Worm (Caenorhabditis elegans): Measurements from ENCODE around the gene rab-6.1.
A peak's percentile ranks its signal among the peaks of the same experiment; 100 is the strongest.

The rab-6.1 gene

ce11 chrIII:9001899-9002298, 3.9 kb downstream of the rab-6.1 start, which contains the start of gene rpn-6.2:
Gene rpn-6.2, minus strand, starts transcription at chrIII:9001999.
- TF ChIP-seq fos-1 (tag; optimal IDR thresholded peaks at IDR 0.05) (no peak), elt-2 (tag; optimal IDR thresholded peaks at IDR 0.05) (no peak), ztf-11 (tag; optimal IDR thresholded peaks at IDR 0.05) (no peak), aly-2 (tag; optimal IDR thresholded peaks at IDR 0.05) (no peak), zag-1 (tag; optimal IDR thresholded peaks at IDR 0.05) (no peak), nhr-76 (tag; optimal IDR thresholded peaks at IDR 0.05) (no peak), nhr-12 (tag; optimal IDR thresholded peaks at IDR 0.05) (no peak), jun-1 (tag; optimal IDR thresholded peaks at IDR 0.05) (no peak), eor-1 (tag; optimal IDR thresholded peaks at IDR 0.05) (no peak), elt-1 (tag; optimal IDR thresholded peaks at IDR 0.05) (no peak), R02D3.7 (tag; optimal IDR thresholded peaks at IDR 0.05) (no peak), ztf-4 (tag; optimal IDR thresholded peaks at IDR 0.05) (no peak), ceh-16 (tag; optimal IDR thresholded peaks at IDR 0.05) (no peak), fkh-2 (tag; optimal IDR thresholded peaks at IDR 0.05) (no peak)

ce11 chrIII:9001491-9001890, 4.3 kb downstream of the rab-6.1 start:
- TF ChIP-seq nhr-28 (tag; optimal IDR thresholded peaks at IDR 0.05) (no peak), unc-39 (tag; optimal IDR thresholded peaks at IDR 0.05) (no peak), nfya-1 (tag; optimal IDR thresholded peaks at IDR 0.05; ENCODE audit: insufficient read depth) (no peak), snpc-4 (tag; optimal IDR thresholded peaks at IDR 0.05) (no peak), ceh-82 (tag; optimal IDR thresholded peaks at IDR 0.05) (no peak), R02D3.7 (tag; optimal IDR thresholded peaks at IDR 0.05) (no peak), egl-5 (tag; optimal IDR thresholded peaks at IDR 0.05) (no peak), nhr-237 (tag; optimal IDR thresholded peaks at IDR 0.05) (no peak), egl-27 (tag; optimal IDR thresholded peaks at IDR 0.05) (no peak), fkh-10 (GFP tag; optimal IDR thresholded peaks at IDR 0.05) (no peak), pha-4 (tag; optimal IDR thresholded peaks at IDR 0.05) (no peak), lin-15B (tag; optimal IDR thresholded peaks at IDR 0.05) (no peak), elt-1 (tag; optimal IDR thresholded peaks at IDR 0.05) (no peak), jun-1 (tag; optimal IDR thresholded peaks at IDR 0.05) (no peak), skn-1 (tag; optimal IDR thresholded peaks at IDR 0.05) (no peak), pqm-1 (tag; optimal IDR thresholded peaks at IDR 0.05) (no peak)

- TF ChIP-seq pha-4 (tag; optimal IDR thresholded peaks at IDR 0.05) (no peak), elt-2 (tag; optimal IDR thresholded peaks at IDR 0.05) (peak; percentile 5), ztf-11 (tag; optimal IDR thresholded peaks at IDR 0.05) (no peak), tbx-2 (tag; optimal IDR thresholded peaks at IDR 0.05) (no peak), ZK546.5 (tag; optimal IDR thresholded peaks at IDR 0.05) (no peak)
These were observed 6.2 kb downstream of the rab-6.1 start, which contains the start of gene F59B2.3 for ce11 chrIII:8999508-8999907. Gene F59B2.3, minus strand, starts transcription at chrIII:8999766.

DNA sequence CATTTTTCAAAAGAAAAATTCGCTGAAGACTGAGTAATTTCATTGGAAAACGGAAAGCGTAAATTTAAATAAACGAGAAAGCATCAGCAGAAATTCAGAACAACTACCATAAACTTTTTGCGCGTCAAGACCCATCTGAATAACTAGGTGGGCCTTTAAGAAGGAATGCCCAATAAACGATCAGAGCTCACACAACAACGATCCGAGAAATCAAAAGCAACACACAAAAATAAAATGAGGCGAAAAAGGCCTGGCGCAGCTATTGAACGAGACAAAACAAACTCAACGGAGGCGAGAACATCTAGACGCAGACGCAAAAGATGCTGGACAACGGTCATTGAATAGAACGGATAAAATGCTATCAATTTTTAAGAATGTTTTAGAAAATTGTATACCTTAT, 6.9 kb downstream of the rab-6.1 start:
- TF ChIP-seq aly-2 (tag; optimal IDR thresholded peaks at IDR 0.05) (no peak), hmg-11 (tag; optimal IDR thresholded peaks at IDR 0.05) (peak; percentile 19)

ce11 chrIII:8997821-8998220, 7.9 kb downstream of the rab-6.1 start:
- peak; percentile 79 for TF ChIP-seq elt-2 (tag; optimal IDR thresholded peaks at IDR 0.05)
- TF ChIP-seq elt-1 (tag; optimal IDR thresholded peaks at IDR 0.05): no peak
- peak; percentile 47 for TF ChIP-seq pqm-1 (tag; optimal IDR thresholded peaks at IDR 0.05)

ce11 chrIII:8996686-8997085, 9.1 kb downstream of the rab-6.1 start, which contains the start of gene skat-1:
Gene skat-1, minus strand, starts transcription at chrIII:8996786.
- TF ChIP-seq R02D3.7 (tag; optimal IDR thresholded peaks at IDR 0.05) (no peak), ceh-9 (tag; optimal IDR thresholded peaks at IDR 0.05) (no peak), snpc-4 (tag; optimal IDR thresholded peaks at IDR 0.05) (no peak), lin-39 (tag; optimal IDR thresholded peaks at IDR 0.05) (no peak), nhr-23 (tag; optimal IDR thresholded peaks at IDR 0.05) (no peak)

Measured in whole organism, L3 larva.